Worm (Caenorhabditis elegans) whole organism, dauer: ENCODE results near the gene cav-1.
"Not testable (repeated sequence)": the region's sequence is repeated elsewhere in the genome, so short reads cannot be mapped to it uniquely, and the experiment has no call there.

ENCODE experiments used
- unc-62 ChIP-seq: sonication (generic microtip); optimal IDR thresholded peaks from 2 replicates; lab custom pipeline; 2017; ENCODE audit warnings: missing biosample characterization, missing genetic modification reagents, missing genetic modification characterization

cav-1 gene

ce11 chrIV:9755713-9756112, 16.6 kb upstream of the cav-1 start:
- TF ChIP-seq unc-62 (GFP tag; lab: Kevin White, UChicago) = no peak

- no peak for TF ChIP-seq unc-62 (GFP tag; lab: Kevin White, UChicago)
Observed at ce11 chrIV:9756647-9757424, 15.5 kb upstream of the cav-1 start.

ce11 chrIV:9757425-9757740, 14.9 kb upstream of the cav-1 start, which contains the start of gene nhr-97:
Gene nhr-97 (plus strand): TSS chrIV:9757641.
- TF ChIP-seq unc-62 (GFP tag; lab: Kevin White, UChicago) = no peak

ce11 chrIV:9761751-9762150, 10.6 kb upstream of the cav-1 start:
- TF ChIP-seq unc-62 (GFP tag; lab: Kevin White, UChicago) = no peak

ce11 chrIV:9762667-9763173, 9.6 kb upstream of the cav-1 start:
- no peak for TF ChIP-seq unc-62 (GFP tag; lab: Kevin White, UChicago)

- TF ChIP-seq unc-62 (GFP tag; lab: Kevin White, UChicago) = no peak
Observed at ce11 chrIV:9766250-9766649, 6.1 kb upstream of the cav-1 start, which contains the start of gene ssp-36. Gene ssp-36 (minus strand): TSS chrIV:9766350.

ce11 chrIV:9767054-9767453, 5.3 kb upstream of the cav-1 start, which contains the start of gene msp-79:
Gene msp-79 (minus strand): TSS chrIV:9767154.
- not testable (repeated sequence) for TF ChIP-seq unc-62 (GFP tag; lab: Kevin White, UChicago)

- TF ChIP-seq unc-62 (GFP tag; lab: Kevin White, UChicago) = not testable (repeated sequence)
Observed at ce11 chrIV:9769746-9770145, 2.6 kb upstream of the cav-1 start, which contains the start of gene msp-78. Gene msp-78 (plus strand): TSS chrIV:9770046.

- no peak for TF ChIP-seq unc-62 (GFP tag; lab: Kevin White, UChicago)
Observed at ce11 chrIV:9770798-9771197, 1.5 kb upstream of the cav-1 start.

ce11 chrIV:9773441-9773840, 1.1 kb downstream of the cav-1 start:
- TF ChIP-seq unc-62 (GFP tag; lab: Kevin White, UChicago) = no peak

- no peak for TF ChIP-seq unc-62 (GFP tag; lab: Kevin White, UChicago)
Observed at ce11 chrIV:9777535-9777934, 5.2 kb downstream of the cav-1 start, which contains the start of gene sna-2. Gene sna-2 (minus strand): TSS chrIV:9777634.

ce11 chrIV:9778016-9778415, 5.7 kb downstream of the cav-1 start, which contains the start of gene T13F2.6:
Gene T13F2.6 (plus strand): TSS chrIV:9778321.
- TF ChIP-seq unc-62 (GFP tag; lab: Kevin White, UChicago) = no peak

- no peak for TF ChIP-seq unc-62 (GFP tag; lab: Kevin White, UChicago)
Observed at ce11 chrIV:9784689-9785088, 12.4 kb downstream of the cav-1 start, which contains the start of gene sre-4. Gene sre-4 (minus strand): TSS chrIV:9784789.

- no peak for TF ChIP-seq unc-62 (GFP tag; lab: Kevin White, UChicago)
Observed at ce11 chrIV:9789496-9789895, 17.2 kb downstream of the cav-1 start, which contains the start of gene T13F2.4. Gene T13F2.4 (plus strand): TSS chrIV:9789796.

ce11 chrIV:9790708-9791107, 18.4 kb downstream of the cav-1 start:
- TF ChIP-seq unc-62 (GFP tag; lab: Kevin White, UChicago) = no peak

ce11 chrIV:9795250-9795649, 22.9 kb downstream of the cav-1 start:
- TF ChIP-seq unc-62 (GFP tag; lab: Kevin White, UChicago) = no peak

- no peak for TF ChIP-seq unc-62 (GFP tag; lab: Kevin White, UChicago)
Observed at ce11 chrIV:9796494-9796893, 24.2 kb downstream of the cav-1 start, which contains the start of gene pis-1. Gene pis-1 (minus strand): TSS chrIV:9796594.
